Fruit fly (Drosophila melanogaster): ENCODE results near the gene CG31528.

Gene CG31528

dm6 chr3R:4453213-4453956 is 37.1 kb downstream of the CG31528 start (continued):
- TF ChIP-seq BEAF-32 (GFP tag; optimal IDR thresholded peaks at IDR 0.05) (peak; percentile 57), Bteb2 (GFP tag; optimal IDR thresholded peaks at IDR 0.05) (no peak), HLH4C (GFP tag; IDR thresholded peaks at IDR 0.05; ENCODE audit: partially characterized antibody) (peak; percentile 54; the same call in 2 of the 3 replicates), MESR4 (GFP tag; optimal IDR thresholded peaks at IDR 0.05) (peak; percentile 61), GATAe (GFP tag; conservative IDR thresholded peaks at IDR 0.05) (no peak), CG10366 (GFP tag; IDR thresholded peaks at IDR 0.05) (no peak), BtbVII (GFP tag; optimal IDR thresholded peaks at IDR 0.05) (peak; percentile 57), Side (GFP tag; optimal IDR thresholded peaks at IDR 0.05) (peak; percentile 14), bsh (GFP tag; optimal IDR thresholded peaks at IDR 0.05) (peak in 1 of 2 experiments; percentile 20), gfzf (GFP tag; optimal IDR thresholded peaks at IDR 0.05) (peak; percentile 2), lab (GFP tag; optimal IDR thresholded peaks at IDR 0.05) (peak; percentile 51), CG32532 (GFP tag; IDR thresholded peaks at IDR 0.05) (peak; percentile 70; the same call in 1 of the 2 replicates), salm (tag; optimal IDR thresholded peaks at IDR 0.05) (no peak), Stat92E (GFP tag; optimal IDR thresholded peaks at IDR 0.05) (no peak), Dip2 (GFP tag; IDR thresholded peaks at IDR 0.05) (no peak), Med (GFP tag) (peak; percentile 87), vfl (GFP tag; optimal IDR thresholded peaks at IDR 0.05) (no peak), sens (GFP tag) (peak; percentile 74), CG11723 (GFP tag; optimal IDR thresholded peaks at IDR 0.05) (peak; percentile 30), CG1602 (GFP tag; optimal IDR thresholded peaks at IDR 0.05) (no peak), klu (GFP tag; IDR thresholded peaks at IDR 0.05) (no peak), Hr78 (GFP tag; optimal IDR thresholded peaks at IDR 0.05) (no peak), CG4820 (GFP tag; optimal IDR thresholded peaks at IDR 0.05) (no peak), CG12155 (GFP tag; optimal IDR thresholded peaks at IDR 0.05) (no peak), Bgb (GFP tag; IDR thresholded peaks at IDR 0.05; ENCODE audit: partially characterized antibody) (peak; percentile 47; the same call in 1 of the 2 replicates), Myb (GFP tag; optimal IDR thresholded peaks at IDR 0.05) (no peak), CG9817 (tag; optimal IDR thresholded peaks at IDR 0.05) (no peak), CG6765 (GFP tag; optimal IDR thresholded peaks at IDR 0.05) (peak; percentile 28), CG33213 (GFP tag; optimal IDR thresholded peaks at IDR 0.05) (no peak), btn (GFP tag; optimal IDR thresholded peaks at IDR 0.05) (no peak), dmrt99B (tag; optimal IDR thresholded peaks at IDR 0.05) (no peak), zfh2 (GFP tag; optimal IDR thresholded peaks at IDR 0.05) (no peak), CG7963 (GFP tag; IDR thresholded peaks at IDR 0.05; ENCODE audit: partially characterized antibody) (peak; percentile 46; the same call in 1 of the 3 replicates), tx (GFP tag; optimal IDR thresholded peaks at IDR 0.05) (no peak), CG10209 (GFP tag; optimal IDR thresholded peaks at IDR 0.05) (no peak), gem (tag; optimal IDR thresholded peaks at IDR 0.05) (no peak), CG7357 (GFP tag; IDR thresholded peaks at IDR 0.05) (no peak), ato (GFP tag; IDR thresholded peaks at IDR 0.05; ENCODE audit: partially characterized antibody) (peak; percentile 55; the same call in 1 of the 2 replicates), HmgD (GFP tag; optimal IDR thresholded peaks at IDR 0.05) (peak; percentile 74), MBD-R2 (GFP tag; IDR thresholded peaks at IDR 0.05) (peak; percentile 73), D19A (tag; optimal IDR thresholded peaks at IDR 0.05) (no peak), toy (GFP tag; IDR thresholded peaks at IDR 0.05) (no peak; the same call in 1 of the 2 replicates), sd (tag; optimal IDR thresholded peaks at IDR 0.05) (peak; percentile 52), CG4730 (GFP tag; IDR thresholded peaks at IDR 0.05) (no peak), CG18011 (GFP tag; optimal IDR thresholded peaks at IDR 0.05) (no peak), danr (GFP tag; IDR thresholded peaks at IDR 0.05) (no peak), abd-A (tag; optimal IDR thresholded peaks at IDR 0.05) (peak; percentile 81), Awh (GFP tag; IDR thresholded peaks at IDR 0.05) (no peak)
